Fruit fly (Drosophila melanogaster) whole organism, embryonic: ENCODE data around the gene TwdlX.

Source experiments
- B-H1 ChIP-seq: fragments of 200-800 bp; sonication (Bioruptor generic); IDR thresholded peaks from 3 replicates; pipeline ENCODE4 v1.3.6; 2022; ENCODE audit warnings: missing biosample characterization, missing genetic modification characterization
- CG10209 ChIP-seq: fragments of 200-800 bp; sonication (Bioruptor generic); optimal IDR thresholded peaks from 3 replicates; lab custom pipeline; 2017; ENCODE audit warnings: missing biosample characterization, mild to moderate bottlenecking, missing genetic modification characterization, missing genetic modification reagents
- CG11398 ChIP-seq: fragments of 200-800 bp; sonication (Bioruptor generic); optimal IDR thresholded peaks from 2 replicates; lab custom pipeline; 2016; ENCODE audit warnings: missing biosample characterization, missing genetic modification characterization
- CG11560 ChIP-seq: fragments of 200-800 bp; sonication (Bioruptor generic); IDR thresholded peaks from 3 replicates; pipeline ENCODE4 v1.3.6; 2022; ENCODE audit warnings: missing biosample characterization, missing genetic modification characterization
- CG12744 ChIP-seq: fragments of 200-800 bp; sonication (Bioruptor generic); optimal IDR thresholded peaks from 2 replicates; lab custom pipeline; 2016; ENCODE audit warnings: missing biosample characterization, missing genetic modification characterization
- CG15011 ChIP-seq: fragments of 200-800 bp; sonication (Bioruptor generic); optimal IDR thresholded peaks from 3 replicates; lab custom pipeline; 2018; ENCODE audit warnings: missing biosample characterization, mild to moderate bottlenecking, missing genetic modification characterization
- CG15479 ChIP-seq: fragments of 200-800 bp; sonication (Bioruptor generic); optimal IDR thresholded peaks from 3 replicates; lab custom pipeline; 2019; ENCODE audit warnings: missing biosample characterization, mild to moderate bottlenecking, missing genetic modification characterization, moderate library complexity
- CG1602 ChIP-seq: fragments of 200-800 bp; sonication (Bioruptor generic); optimal IDR thresholded peaks from 3 replicates; lab custom pipeline; 2016; ENCODE audit warnings: missing biosample characterization, missing genetic modification characterization
- CG2678 ChIP-seq: fragments of 200-800 bp; sonication (Bioruptor generic); optimal IDR thresholded peaks from 3 replicates; lab custom pipeline; 2019; ENCODE audit warnings: missing biosample characterization, mild to moderate bottlenecking, missing genetic modification characterization, moderate library complexity
- CG32532 ChIP-seq: fragments of 200-800 bp; sonication (Bioruptor generic); IDR thresholded peaks from 2 replicates; pipeline ENCODE4 v1.3.6; 2022; ENCODE audit warnings: missing biosample characterization, missing genetic modification characterization
- CG34422 ChIP-seq: fragments of 200-800 bp; sonication (Bioruptor generic); IDR thresholded peaks from 3 replicates; pipeline ENCODE4 v1.3.6; 2022; ENCODE audit warnings: missing biosample characterization, missing genetic modification characterization
- CG3726 ChIP-seq: fragments of 200-800 bp; sonication (Bioruptor generic); IDR thresholded peaks from 3 replicates; pipeline ENCODE4, ENCODE4 v1.3.6; 2022; ENCODE audit warnings: missing biosample characterization, missing genetic modification characterization
- CG3838 ChIP-seq: fragments of 200-800 bp; sonication (Bioruptor generic); optimal IDR thresholded peaks from 3 replicates; lab custom pipeline; 2016; ENCODE audit warnings: missing biosample characterization, missing genetic modification characterization
- CG6654 ChIP-seq: fragments of 200-800 bp; sonication (Bioruptor generic); optimal IDR thresholded peaks from 2 replicates; lab custom pipeline; 2017; ENCODE audit warnings: missing biosample characterization, mild to moderate bottlenecking, missing genetic modification characterization
- CG7271 ChIP-seq: fragments of 200-800 bp; sonication (Bioruptor generic); optimal IDR thresholded peaks from 2 replicates; lab custom pipeline; 2018; ENCODE audit warnings: missing biosample characterization, mild to moderate bottlenecking, missing genetic modification characterization, moderate library complexity
- D19B ChIP-seq: fragments of 200-800 bp; sonication (Bioruptor generic); optimal IDR thresholded peaks from 2 replicates; lab custom pipeline; 2017; ENCODE audit warnings: missing biosample characterization, mild to moderate bottlenecking, missing genetic modification characterization
- Drgx ChIP-seq: fragments of 200-800 bp; sonication (Bioruptor generic); IDR thresholded peaks from 2 replicates; pipeline ENCODE4 v1.3.6; 2022; ENCODE audit warnings: missing biosample characterization, missing genetic modification characterization
- Ets65A ChIP-seq: fragments of 200-800 bp; sonication (Bioruptor generic); peaks from one replicate; lab custom pipeline; 2016; ENCODE audit warnings: missing biosample characterization, missing genetic modification characterization
- HmgZ ChIP-seq: fragments of 200-800 bp; sonication (Bioruptor generic); optimal IDR thresholded peaks from 2 replicates; lab custom pipeline; 2018; ENCODE audit warnings: missing biosample characterization, mild to moderate bottlenecking, missing genetic modification characterization
- Lim3 ChIP-seq: fragments of 200-800 bp; sonication (Bioruptor generic); IDR thresholded peaks from 2 replicates; pipeline ENCODE4 v1.3.6; 2022; ENCODE audit warnings: missing biosample characterization, missing genetic modification characterization
- Lpt ChIP-seq: fragments of >200 bp; optimal IDR thresholded peaks from 2 replicates; lab custom pipeline; 2018; ENCODE audit warnings: missing biosample characterization, missing genetic modification characterization
- Mrtf ChIP-seq: fragments of 200-800 bp; sonication (Bioruptor generic); IDR thresholded peaks from 3 replicates; pipeline ENCODE4 v1.3.6; 2022; ENCODE audit warnings: missing biosample characterization, missing genetic modification characterization
- NC2α ChIP-seq: fragments of 200-800 bp; sonication (Bioruptor generic); optimal IDR thresholded peaks from 2 replicates; lab custom pipeline; 2016; ENCODE audit warnings: missing biosample characterization, missing genetic modification characterization
- Optix ChIP-seq: fragments of 200-800 bp; sonication (Bioruptor generic); IDR thresholded peaks from 3 replicates; pipeline ENCODE4 v1.3.6; 2022; ENCODE audit warnings: missing biosample characterization, missing genetic modification characterization
- Sox102F ChIP-seq: fragments of 200-800 bp; sonication (Bioruptor generic); optimal IDR thresholded peaks from 2 replicates; lab custom pipeline; 2018; ENCODE audit warnings: missing biosample characterization, mild to moderate bottlenecking, missing genetic modification characterization, moderate library complexity
- Sry-β ChIP-seq: fragments of 200-800 bp; sonication (Bioruptor generic); optimal IDR thresholded peaks from 2 replicates; lab custom pipeline; 2018; ENCODE audit warnings: missing biosample characterization, mild to moderate bottlenecking, missing genetic modification characterization, moderate library complexity
- abd-A ChIP-seq: fragments of 200-800 bp; sonication (Bioruptor generic); optimal IDR thresholded peaks from 3 replicates; lab custom pipeline; 2019; ENCODE audit warnings: missing biosample characterization, mild to moderate bottlenecking, missing genetic modification characterization, moderate library complexity
- bab2 ChIP-seq: fragments of 200-800 bp; sonication (Bioruptor generic); optimal IDR thresholded peaks from 2 replicates; lab custom pipeline; 2016; ENCODE audit warnings: missing biosample characterization, missing genetic modification characterization
- crol ChIP-seq: fragments of 200-800 bp; sonication (Bioruptor generic); IDR thresholded peaks from 2 replicates; pipeline ENCODE4 v1.3.6; 2022; ENCODE audit warnings: missing biosample characterization, missing genetic modification characterization
- da ChIP-seq: fragments of 200-800 bp; sonication (Bioruptor generic); optimal IDR thresholded peaks from 2 replicates; lab custom pipeline; 2016; ENCODE audit warnings: missing biosample characterization, missing genetic modification characterization
- danr ChIP-seq: fragments of 200-800 bp; sonication (Bioruptor generic); IDR thresholded peaks from 2 replicates; pipeline ENCODE4 v1.3.6; 2022; ENCODE audit warnings: missing biosample characterization, missing genetic modification characterization
- dmrt11E ChIP-seq: fragments of 200-800 bp; sonication (Bioruptor generic); optimal IDR thresholded peaks from 3 replicates; lab custom pipeline; 2018; ENCODE audit warnings: missing biosample characterization, mild to moderate bottlenecking, missing genetic modification characterization, moderate library complexity
- dysf ChIP-seq: fragments of 200-800 bp; sonication (Bioruptor generic); IDR thresholded peaks from 3 replicates; pipeline ENCODE4 v1.3.6; 2022; ENCODE audit warnings: missing biosample characterization, missing genetic modification characterization
- fd64A ChIP-seq: fragments of 200-800 bp; sonication (Bioruptor generic); optimal IDR thresholded peaks from 3 replicates; lab custom pipeline; 2018; ENCODE audit warnings: missing biosample characterization, mild to moderate bottlenecking, missing genetic modification characterization
- fd96Cb ChIP-seq: fragments of 200-800 bp; sonication (Bioruptor generic); optimal IDR thresholded peaks from 2 replicates; lab custom pipeline; 2018; ENCODE audit warnings: missing biosample characterization, mild to moderate bottlenecking, missing genetic modification characterization, moderate library complexity
- gro ChIP-seq: fragments of 200-800 bp; sonication (Bioruptor generic); optimal IDR thresholded peaks from 2 replicates; lab custom pipeline; 2016; ENCODE audit warnings: missing biosample characterization, missing genetic modification characterization
- hkb ChIP-seq, 2 experiments: fragments of 200-800 bp in 1 of 2; fragments of >200 bp in 1 of 2; sonication (Bioruptor generic) in 1 of 2; IDR thresholded peaks in 1 of 2; optimal IDR thresholded peaks in 1 of 2; 2 replicates each; pipeline versions ENCODE4 v1.3.6 to Lab custom; 2017 to 2022; ENCODE audit warnings: missing biosample characterization in 1 of 2, missing genetic modification characterization in 1 of 2
- ken ChIP-seq: fragments of 200-800 bp; sonication (Bioruptor generic); IDR thresholded peaks from 3 replicates; pipeline ENCODE4 v1.3.6; 2022; ENCODE audit warnings: missing biosample characterization, missing genetic modification characterization
- klu ChIP-seq: fragments of 200-800 bp; sonication (Bioruptor generic); IDR thresholded peaks from 2 replicates; pipeline ENCODE4 v1.3.6; 2022; ENCODE audit warnings: missing biosample characterization, missing genetic modification characterization
- lilli ChIP-seq: fragments of 200-800 bp; sonication (Bioruptor generic); optimal IDR thresholded peaks from 3 replicates; lab custom pipeline; 2016; ENCODE audit warnings: missing biosample characterization, missing genetic modification characterization
- lmd ChIP-seq: fragments of 200-800 bp; sonication (Bioruptor generic); IDR thresholded peaks from 2 replicates; pipeline ENCODE4 v1.3.6; 2022; ENCODE audit warnings: missing biosample characterization, missing genetic modification characterization
- pan ChIP-seq, 4 experiments: fragments of >200 bp in 3 of 4; fragments of 200-800 bp in 1 of 4; sonication (Bioruptor generic) in 1 of 4; optimal IDR thresholded peaks in 3 of 4; IDR thresholded peaks in 1 of 4; 2 replicates each; pipeline versions ENCODE4 v1.3.6 to Lab custom; 2017 to 2022; ENCODE audit warnings: missing biosample characterization in 2 of 4, missing genetic modification characterization in 2 of 4, mixed read lengths in 1 of 4
- peb ChIP-seq: fragments of 200-800 bp; sonication (Bioruptor generic); IDR thresholded peaks from 2 replicates; pipeline ENCODE4 v1.3.6; 2022; ENCODE audit warnings: missing biosample characterization, missing genetic modification characterization
- pum ChIP-seq: fragments of 200-800 bp; sonication (Bioruptor generic); optimal IDR thresholded peaks from 2 replicates; lab custom pipeline; 2016; ENCODE audit warnings: missing biosample characterization, missing genetic modification characterization
- pzg ChIP-seq: fragments of 200-800 bp; sonication (Bioruptor generic); optimal IDR thresholded peaks from 3 replicates; lab custom pipeline; 2018; ENCODE audit warnings: missing biosample characterization, mild to moderate bottlenecking, missing genetic modification characterization, moderate library complexity
- ro ChIP-seq: fragments of 200-800 bp; sonication (Bioruptor generic); IDR thresholded peaks from 2 replicates; pipeline ENCODE4 v1.3.6; 2022; ENCODE audit warnings: missing biosample characterization, missing genetic modification characterization
- salm ChIP-seq: fragments of 200-800 bp; sonication (Bioruptor generic); optimal IDR thresholded peaks from 2 replicates; lab custom pipeline; 2018; ENCODE audit warnings: missing biosample characterization, mild to moderate bottlenecking, missing genetic modification characterization
- shn ChIP-seq: fragments of 200-800 bp; sonication (Bioruptor generic); optimal IDR thresholded peaks from 3 replicates; lab custom pipeline; 2016; ENCODE audit warnings: missing biosample characterization, missing genetic modification characterization
- sisA ChIP-seq: fragments of 200-800 bp; sonication (Bioruptor generic); IDR thresholded peaks from 2 replicates; pipeline ENCODE4 v1.3.6; 2022; ENCODE audit warnings: missing biosample characterization, missing genetic modification characterization
- trem ChIP-seq: fragments of 200-800 bp; optimal IDR thresholded peaks from 3 replicates; lab custom pipeline; 2019; ENCODE audit warnings: missing biosample characterization, mild to moderate bottlenecking, missing genetic modification characterization, moderate library complexity
- z ChIP-seq: fragments of 200-800 bp; sonication (Bioruptor generic); IDR thresholded peaks from 3 replicates; pipeline ENCODE4 v1.3.6; 2022; ENCODE audit warnings: missing biosample characterization, missing genetic modification characterization
- zfh1 ChIP-seq: fragments of 200-800 bp; sonication (Bioruptor generic); IDR thresholded peaks from 3 replicates; pipeline ENCODE4 v1.3.6; 2022; ENCODE audit warnings: missing biosample characterization, missing genetic modification characterization

Gene TwdlX

dm6 chrX:16690499-16690898, 40.4 kb upstream of the TwdlX start (continued):
- TF ChIP-seq crol (GFP tag; lab: Robert Waterston, UW), result no peak
- 0 out of 2 replicates have a peak, but pooled peaks have one; percentile 32 for TF ChIP-seq peb
- no peak for TF ChIP-seq Mrtf (GFP tag; lab: Robert Waterston, UW)
- no peak for TF ChIP-seq dmrt11E
- no peak for TF ChIP-seq CG11560 (tag; lab: Robert Waterston, UW)
- TF ChIP-seq lmd (GFP tag; lab: Robert Waterston, UW), result peak; percentile 26; the same call in 1 of the 2 replicates
- no peak for TF ChIP-seq Optix (GFP tag; lab: Robert Waterston, UW)
- no peak for TF ChIP-seq pum (GFP tag; lab: Kevin White, UChicago)
- TF ChIP-seq NC2α (GFP tag; lab: Kevin White, UChicago), result no peak
- peak; percentile 65; the same call in 1 of the 2 replicates for TF ChIP-seq sisA
- TF ChIP-seq CG3838 (GFP tag; lab: Kevin White, UChicago), result no peak
- no peak for TF ChIP-seq B-H1 (GFP tag; lab: Robert Waterston, UW)
- TF ChIP-seq Sry-β (GFP tag; lab: Kevin White, UChicago), result no peak
- TF ChIP-seq CG15011, result no peak
- TF ChIP-seq bab2 (GFP tag; lab: Kevin White, UChicago), result no peak
- TF ChIP-seq da (GFP tag; lab: Kevin White, UChicago), result no peak
- no peak for TF ChIP-seq pzg (GFP tag; lab: Kevin White, UChicago)
- TF ChIP-seq Drgx, result peak; percentile 55; the same call in 1 of the 2 replicates
- TF ChIP-seq salm, result no peak
- no peak for TF ChIP-seq klu
- TF ChIP-seq dysf (GFP tag; lab: Robert Waterston, UW), result peak; percentile 53; the same call in 2 of the 3 replicates
- no peak for TF ChIP-seq hkb (optimal IDR thresholded peaks at IDR 0.05; lab: Kevin White, UChicago)
- 0 out of 2 replicates have a peak, but pooled peaks have one; percentile 9 for TF ChIP-seq hkb (GFP tag; IDR thresholded peaks at IDR 0.05; lab: Robert Waterston, UW)
- TF ChIP-seq lilli (GFP tag; lab: Kevin White, UChicago), result no peak
- no peak for TF ChIP-seq shn
- peak; percentile 42 for TF ChIP-seq Sox102F (GFP tag; lab: Kevin White, UChicago)
- no peak for TF ChIP-seq CG32532 (GFP tag; lab: Robert Waterston, UW)
- TF ChIP-seq zfh1 (GFP tag; lab: Robert Waterston, UW), result peak; percentile 41; the same call in 1 of the 3 replicates
- TF ChIP-seq abd-A (tag; lab: Kevin White, UChicago), result no peak
- TF ChIP-seq CG2678 (tag; lab: Kevin White, UChicago), result peak; percentile 23
- no peak for TF ChIP-seq CG1602
- TF ChIP-seq D19B (GFP tag; lab: Kevin White, UChicago), result no peak
- no peak for TF ChIP-seq danr
- no peak for TF ChIP-seq CG3726 (GFP tag; lab: Robert Waterston, UW)
- TF ChIP-seq Lim3 (GFP tag; lab: Robert Waterston, UW), result no peak
- no peak for TF ChIP-seq fd64A (GFP tag; lab: Kevin White, UChicago)
- no peak for TF ChIP-seq Lpt (GFP tag; lab: Kevin White, UChicago)
- TF ChIP-seq ro (GFP tag; lab: Robert Waterston, UW), result no peak
- no peak for TF ChIP-seq pan (optimal IDR thresholded peaks at IDR 0.05; lab: Kevin White, UChicago)
- peak in 1 of 2 experiments; percentile 21 for TF ChIP-seq pan (GFP tag; optimal IDR thresholded peaks at IDR 0.05 in 1 of 2, IDR thresholded peaks at IDR 0.05 in 1 of 2)
- no peak for TF ChIP-seq Ets65A (GFP tag; lab: Kevin White, UChicago)
- no peak for TF ChIP-seq CG6654
- no peak for TF ChIP-seq HmgZ (tag; lab: Kevin White, UChicago)
- TF ChIP-seq gro, result no peak
- TF ChIP-seq CG7271 (tag; lab: Kevin White, UChicago), result no peak
- TF ChIP-seq fd96Cb (tag; lab: Kevin White, UChicago), result no peak
- no peak for TF ChIP-seq CG12744 (GFP tag; lab: Kevin White, UChicago)
- TF ChIP-seq CG15479 (GFP tag; lab: Kevin White, UChicago), result no peak
- no peak for TF ChIP-seq CG11398
- TF ChIP-seq z, result no peak
- TF ChIP-seq ken, result peak; percentile 58; the same call in 1 of the 3 replicates
- TF ChIP-seq CG10209, result no peak
- no peak for TF ChIP-seq CG34422 (GFP tag; lab: Robert Waterston, UW)
- no peak for TF ChIP-seq trem (tag; lab: Kevin White, UChicago)
